Fruit fly (Drosophila melanogaster): ENCODE measurements around the gene CG14857.

Gene CG14857

DNA sequence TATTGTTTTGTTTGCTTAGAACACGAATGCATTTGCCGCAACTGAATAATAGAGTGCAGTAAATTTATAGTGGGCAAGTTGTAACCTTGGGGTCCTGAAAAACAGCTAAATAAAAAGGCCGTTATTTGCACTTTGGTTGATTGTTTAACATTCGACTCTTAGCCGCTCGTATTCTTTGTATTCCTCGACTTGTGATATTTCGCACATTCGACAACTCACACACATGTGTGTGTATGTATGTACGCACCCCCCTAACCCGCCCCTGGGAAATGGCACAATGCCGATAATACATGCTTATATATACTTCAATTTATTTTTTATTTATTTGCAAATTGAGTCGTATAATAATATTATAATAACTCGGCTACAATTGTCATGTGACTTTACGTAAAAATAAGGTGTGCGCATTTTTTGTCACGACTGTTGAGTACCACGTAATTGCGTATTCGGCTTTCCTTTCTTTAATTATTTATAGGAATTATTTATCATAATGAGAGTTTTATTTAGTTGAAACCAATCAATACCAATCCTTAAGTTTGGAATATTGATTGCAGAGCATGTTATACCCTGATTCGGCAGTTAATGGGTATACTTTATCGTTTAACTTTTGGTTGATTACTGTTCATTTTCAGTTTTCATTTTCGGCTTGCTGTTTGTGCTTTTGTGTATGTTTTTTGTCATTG, 46.6 kb upstream of the CG14857 start (continued):
- TF ChIP-seq Hey (tag; optimal IDR thresholded peaks at IDR 0.05), result no peak
- TF ChIP-seq inv (GFP tag; IDR thresholded peaks at IDR 0.05; ENCODE audit: partially characterized antibody), result no peak
- TF ChIP-seq cad (GFP tag; optimal IDR thresholded peaks at IDR 0.05), result no peak
- TF ChIP-seq Mes4 (GFP tag; optimal IDR thresholded peaks at IDR 0.05), result no peak
- TF ChIP-seq Lim3 (GFP tag; IDR thresholded peaks at IDR 0.05), result no peak
- peak; percentile 35 for TF ChIP-seq CG1603 (tag; optimal IDR thresholded peaks at IDR 0.05)
- TF ChIP-seq Elba2 (GFP tag; optimal IDR thresholded peaks at IDR 0.05), result no peak
- no peak for TF ChIP-seq CG16815 (GFP tag; optimal IDR thresholded peaks at IDR 0.05)
- TF ChIP-seq CG11695 (GFP tag; IDR thresholded peaks at IDR 0.05), result 0 out of 3 replicates have a peak, but pooled peaks have one; percentile 51
- no peak for TF ChIP-seq Dip2 (GFP tag; IDR thresholded peaks at IDR 0.05)
- TF ChIP-seq Gsc (GFP tag; IDR thresholded peaks at IDR 0.05), result no peak
- TF ChIP-seq tgo (GFP tag; IDR thresholded peaks at IDR 0.05), result peak; percentile 53; the same call in 1 of the 3 replicates
- no peak for TF ChIP-seq sim (GFP tag; IDR thresholded peaks at IDR 0.05)
- TF ChIP-seq CG14441 (GFP tag; IDR thresholded peaks at IDR 0.05), result peak; percentile 74
- peak; percentile 58 for TF ChIP-seq cwo (GFP tag; optimal IDR thresholded peaks at IDR 0.05)
- TF ChIP-seq fd3F (GFP tag; optimal IDR thresholded peaks at IDR 0.05), result peak; percentile 19
- 0 out of 2 replicates have a peak, but pooled peaks have one; percentile 11 for TF ChIP-seq CG11696 (GFP tag; IDR thresholded peaks at IDR 0.05)
- TF ChIP-seq CG6765 (GFP tag; optimal IDR thresholded peaks at IDR 0.05), result no peak
- no peak for TF ChIP-seq seq (GFP tag; IDR thresholded peaks at IDR 0.05)
- TF ChIP-seq HLHmδ (GFP tag; optimal IDR thresholded peaks at IDR 0.05), result no peak
- no peak for TF ChIP-seq gsb-n (tag; optimal IDR thresholded peaks at IDR 0.05)
- TF ChIP-seq CG7839 (tag; optimal IDR thresholded peaks at IDR 0.05), result peak; percentile 51
- no peak for TF ChIP-seq ssp (GFP tag; IDR thresholded peaks at IDR 0.05)
- TF ChIP-seq CG9797 (GFP tag; optimal IDR thresholded peaks at IDR 0.05), result no peak
- TF ChIP-seq NfI (GFP tag; optimal IDR thresholded peaks at IDR 0.05), result no peak
- TF ChIP-seq mam (GFP tag; optimal IDR thresholded peaks at IDR 0.05), result peak; percentile 37
- TF ChIP-seq bab2 (GFP tag; optimal IDR thresholded peaks at IDR 0.05), result no peak
- TF ChIP-seq CG10147 (GFP tag; optimal IDR thresholded peaks at IDR 0.05), result peak; percentile 23
- no peak for TF ChIP-seq CG7745 (tag; optimal IDR thresholded peaks at IDR 0.05)
- TF ChIP-seq Dbx (GFP tag; IDR thresholded peaks at IDR 0.05), result no peak
- peak; percentile 63 for TF ChIP-seq Drgx (GFP tag; IDR thresholded peaks at IDR 0.05)
- no peak for TF ChIP-seq CG34224 (GFP tag; IDR thresholded peaks at IDR 0.05; ENCODE audit: partially characterized antibody)
- no peak for TF ChIP-seq Mad (GFP tag; optimal IDR thresholded peaks at IDR 0.05)
- TF ChIP-seq D19A (tag; optimal IDR thresholded peaks at IDR 0.05), result peak; percentile 20
- no peak for TF ChIP-seq stc (GFP tag; IDR thresholded peaks at IDR 0.05)
- TF ChIP-seq CG3726 (GFP tag; IDR thresholded peaks at IDR 0.05), result no peak
- TF ChIP-seq CG31388 (GFP tag; optimal IDR thresholded peaks at IDR 0.05), result no peak
- TF ChIP-seq CG15514 (GFP tag; optimal IDR thresholded peaks at IDR 0.05), result peak; percentile 18
- no peak for TF ChIP-seq CG1832 (GFP tag; optimal IDR thresholded peaks at IDR 0.05)
- no peak for TF ChIP-seq mirr (GFP tag; optimal IDR thresholded peaks at IDR 0.05)
- TF ChIP-seq Pdp1 (GFP tag; optimal IDR thresholded peaks at IDR 0.05), result peak; percentile 3 to 22
- TF ChIP-seq Bteb2 (GFP tag; optimal IDR thresholded peaks at IDR 0.05), result no peak
- TF ChIP-seq peb (GFP tag; IDR thresholded peaks at IDR 0.05), result no peak
- no peak for TF ChIP-seq Dad (GFP tag; optimal IDR thresholded peaks at IDR 0.05)
- no peak for TF ChIP-seq CG11085 (GFP tag; IDR thresholded peaks at IDR 0.05)
- TF ChIP-seq aop (GFP tag; IDR thresholded peaks at IDR 0.05), result no peak
- TF ChIP-seq Hmx (GFP tag; optimal IDR thresholded peaks at IDR 0.05), result no peak
- TF ChIP-seq CG8290 (GFP tag; optimal IDR thresholded peaks at IDR 0.05), result no peak
- no peak for TF ChIP-seq CG8290 (tag; optimal IDR thresholded peaks at IDR 0.05)
- TF ChIP-seq YL-1 (GFP tag; optimal IDR thresholded peaks at IDR 0.05), result no peak
- peak; percentile 62; the same call in 1 of the 3 replicates for TF ChIP-seq ase (GFP tag; IDR thresholded peaks at IDR 0.05)

Data from whole organism, embryonic.